Worm (Caenorhabditis elegans): ENCODE data around the gene C13A10.2.

The C13A10.2 gene

DNA sequence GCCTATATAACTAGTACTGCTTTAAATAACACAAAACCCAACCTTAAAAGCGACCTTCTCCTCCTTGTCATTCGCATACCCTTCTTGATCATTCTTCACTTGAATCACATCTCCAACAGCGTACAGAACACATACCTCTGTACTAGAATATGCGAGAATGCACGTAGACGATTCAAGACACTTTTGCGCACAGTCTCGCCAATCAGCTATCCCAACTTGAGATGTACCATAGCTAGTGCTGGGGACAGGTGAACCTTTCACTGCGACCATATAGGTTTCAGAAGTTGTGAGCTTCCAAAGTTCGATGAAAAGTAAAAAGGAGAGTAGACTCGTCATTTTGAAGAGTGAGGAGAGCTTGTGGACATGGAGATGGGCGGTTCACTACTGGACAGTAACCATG is 39.9 kb upstream of the C13A10.2 start, which contains the start of gene F54D12.8:
F54D12.8 (minus strand) TSS at position 336 of the 400 bp plus-strand sequence.
- TF ChIP-seq D1046.2 (GFP tag; IDR thresholded peaks at IDR 0.05), result no peak
- peak in 1 of 2 experiments; percentile 96 for TF ChIP-seq unc-62 (GFP tag; optimal IDR thresholded peaks at IDR 0.05 in 1 of 2)
- TF ChIP-seq unc-62 (tag; optimal IDR thresholded peaks at IDR 0.05), result no peak

DNA sequence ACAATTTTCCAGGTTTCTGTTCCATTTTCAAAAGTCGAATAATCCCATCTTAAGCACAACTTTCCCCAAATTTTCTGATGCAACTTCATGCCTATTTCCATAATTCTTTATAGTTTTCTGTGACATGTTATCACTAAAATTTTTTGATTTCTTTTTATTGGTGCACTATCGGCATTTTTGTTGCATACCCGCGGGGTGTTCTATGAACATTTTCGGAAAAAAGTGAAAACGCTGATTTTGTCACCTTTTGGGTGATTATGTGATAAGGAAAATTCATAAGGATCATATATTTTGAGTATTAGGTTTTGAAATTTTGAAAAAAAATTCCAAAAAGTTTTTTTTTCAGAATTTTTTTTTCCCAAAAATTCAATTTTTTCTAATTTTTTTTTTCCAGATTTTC is 28.7 kb upstream of the C13A10.2 start, which contains the start of gene aat-7:
aat-7 (plus strand) TSS at position 393 of the 400 bp plus-strand sequence.
- TF ChIP-seq saeg-2 (GFP tag; IDR thresholded peaks at IDR 0.05) (no peak), F26F4.8 (GFP tag; conservative IDR thresholded peaks at IDR 0.05) (no peak), tra-1 (GFP tag; IDR thresholded peaks at IDR 0.05) (no peak), nhr-28 (tag; optimal IDR thresholded peaks at IDR 0.05) (peak; percentile 83), hlh-11 (tag; optimal IDR thresholded peaks at IDR 0.05) (peak; percentile 55), pqm-1 (tag; optimal IDR thresholded peaks at IDR 0.05) (peak; percentile 79), ceh-62 (tag; optimal IDR thresholded peaks at IDR 0.05) (no peak), dmd-6 (GFP tag; IDR thresholded peaks at IDR 0.05) (peak; percentile 87), mxl-3 (GFP tag; optimal IDR thresholded peaks at IDR 0.05) (no peak), lim-7 (GFP tag; IDR thresholded peaks at IDR 0.05) (no peak), R02D3.7 (tag; optimal IDR thresholded peaks at IDR 0.05) (no peak), egl-43 (GFP tag; IDR thresholded peaks at IDR 0.05) (no peak), Y105C5A.15 (GFP tag; IDR thresholded peaks at IDR 0.05) (no peak), nhr-77 (tag; optimal IDR thresholded peaks at IDR 0.05) (peak; percentile 37), php-3 (GFP tag; IDR thresholded peaks at IDR 0.05) (peak; percentile 74; the same call in 1 of the 2 replicates), lsy-2 (tag; optimal IDR thresholded peaks at IDR 0.05) (no peak)

DNA sequence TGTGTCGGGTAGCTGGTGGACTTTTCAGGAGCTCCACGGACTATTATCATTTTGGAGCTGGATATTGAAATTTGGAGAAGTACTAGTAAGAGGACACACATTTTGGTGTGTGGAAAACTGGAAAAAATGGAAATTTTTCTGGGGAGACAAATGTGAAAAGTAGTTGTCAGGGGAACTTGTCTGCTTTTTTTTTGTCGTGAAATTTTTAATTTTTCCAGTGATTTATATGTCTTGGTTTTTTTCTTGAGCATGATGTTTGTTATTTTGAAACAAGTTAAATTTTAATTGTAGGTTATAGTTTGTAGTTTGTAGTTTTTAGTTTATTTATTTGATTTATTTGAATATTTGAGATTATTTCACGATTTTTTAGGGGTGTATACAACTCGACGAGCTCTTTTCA is 27.5 kb upstream of the C13A10.2 start, which contains the start of gene F54D12.7:
F54D12.7 (minus strand) TSS at position 101 of the 400 bp plus-strand sequence.
- TF ChIP-seq egl-27 (tag; optimal IDR thresholded peaks at IDR 0.05) (no peak), F37D6.2 (tag; optimal IDR thresholded peaks at IDR 0.05) (no peak), madf-9 (GFP tag; conservative IDR thresholded peaks at IDR 0.05) (no peak), zag-1 (tag; optimal IDR thresholded peaks at IDR 0.05) (no peak), lin-38 (GFP tag; IDR thresholded peaks at IDR 0.05) (no peak), fos-1 (tag; optimal IDR thresholded peaks at IDR 0.05) (no peak), ctbp-1 (GFP tag; IDR thresholded peaks at IDR 0.05) (no peak)

DNA sequence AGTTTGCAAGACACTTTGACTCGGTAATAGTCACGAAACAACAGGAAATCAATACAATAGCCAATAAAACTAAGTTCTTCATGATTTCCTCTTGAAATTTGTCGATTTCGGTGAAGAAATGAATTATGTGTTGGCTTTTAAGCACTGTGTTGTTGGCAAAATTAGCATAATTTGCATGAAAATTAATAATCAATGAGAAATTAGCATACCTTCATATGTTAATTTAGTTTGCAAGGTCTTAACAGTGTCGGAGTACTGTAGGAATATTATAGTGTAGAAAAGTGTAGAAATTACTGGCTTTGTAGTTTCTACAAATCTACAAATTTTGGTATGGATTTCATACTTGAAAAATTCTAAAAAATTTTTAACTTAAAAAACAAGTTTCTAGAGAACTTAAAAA is 23.8 kb upstream of the C13A10.2 start, which contains the start of gene F54D12.9:
F54D12.9 (minus strand) TSS at position 101 of the 400 bp plus-strand sequence.
- TF ChIP-seq zip-2 (tag; optimal IDR thresholded peaks at IDR 0.05), result no peak
- TF ChIP-seq dmd-8 (GFP tag; IDR thresholded peaks at IDR 0.05), result no peak
- no peak for TF ChIP-seq snpc-1.2 (GFP tag; IDR thresholded peaks at IDR 0.05)
- no peak for TF ChIP-seq ceh-62 (tag; optimal IDR thresholded peaks at IDR 0.05)
- no peak for TF ChIP-seq nhr-25 (tag; optimal IDR thresholded peaks at IDR 0.05; ENCODE audit: borderline replicate concordance, insufficient read depth)
- TF ChIP-seq unc-62 (GFP tag; optimal IDR thresholded peaks at IDR 0.05 in 1 of 2), result peak in 1 of 2 experiments; percentile 32
- no peak for TF ChIP-seq unc-62 (tag; optimal IDR thresholded peaks at IDR 0.05)
- TF ChIP-seq mdl-1 (tag; optimal IDR thresholded peaks at IDR 0.05), result no peak

DNA sequence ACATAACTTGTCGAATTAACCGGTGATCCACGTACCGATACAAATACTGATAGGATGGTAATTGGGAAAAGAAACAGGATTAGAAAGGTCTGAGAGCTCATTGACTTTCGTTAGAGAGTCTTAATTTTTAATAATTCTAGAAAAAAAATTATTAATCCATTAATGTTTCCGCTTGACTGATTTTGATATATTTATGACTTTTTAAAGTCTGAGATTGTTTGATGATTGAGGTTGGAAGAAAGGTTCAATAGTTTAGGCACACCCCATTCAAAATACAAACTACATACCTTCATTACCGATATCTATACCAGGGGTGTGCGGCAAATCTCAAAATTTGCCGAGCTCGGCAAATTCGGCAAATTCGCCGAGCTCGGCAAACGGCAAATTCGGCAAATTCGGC is 20.5 kb upstream of the C13A10.2 start, which contains the start of gene F54D12.10:
F54D12.10 (minus strand) TSS at position 101 of the 400 bp plus-strand sequence.
- TF ChIP-seq lir-3 (tag; optimal IDR thresholded peaks at IDR 0.05), result no peak
- TF ChIP-seq fos-1 (tag; optimal IDR thresholded peaks at IDR 0.05), result no peak
- no peak for TF ChIP-seq pqm-1 (tag; optimal IDR thresholded peaks at IDR 0.05)
- no peak for TF ChIP-seq rbr-2 (tag; optimal IDR thresholded peaks at IDR 0.05)
- TF ChIP-seq dmd-9 (GFP tag; IDR thresholded peaks at IDR 0.05), result no peak
- no peak for TF ChIP-seq F49E8.2 (tag; optimal IDR thresholded peaks at IDR 0.05; ENCODE audit: borderline replicate concordance)
- TF ChIP-seq hlh-30 (tag; optimal IDR thresholded peaks at IDR 0.05; ENCODE audit: insufficient read depth), result no peak
- TF ChIP-seq nhr-41 (GFP tag; IDR thresholded peaks at IDR 0.05), result no peak
- no peak for TF ChIP-seq aha-1 (tag)
- no peak for TF ChIP-seq lin-15B (tag; optimal IDR thresholded peaks at IDR 0.05)
